Worm (Caenorhabditis elegans): ENCODE measurements around the gene F56F11.2.
A peak's percentile ranks its signal among the peaks of the same experiment; 100 is the strongest.

F56F11.2 gene

DNA sequence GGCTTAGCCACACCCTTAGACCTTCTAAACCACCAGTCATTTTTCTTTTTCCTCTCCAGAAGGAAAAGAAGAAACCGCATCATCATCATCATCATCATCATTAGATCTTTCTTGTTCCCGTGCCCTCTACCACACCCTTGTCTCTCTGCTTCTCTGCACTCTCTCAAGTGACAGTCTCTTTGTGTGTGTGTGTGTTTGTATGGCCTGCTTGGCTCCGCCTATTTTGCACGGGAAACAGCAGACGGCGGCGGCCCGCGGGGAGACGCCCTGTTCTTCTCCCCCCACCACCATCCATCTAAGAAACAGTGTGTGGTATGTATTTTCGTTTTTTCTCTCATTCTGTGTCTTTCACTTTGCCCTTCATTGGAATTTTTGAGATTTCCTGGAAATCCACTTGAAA is 10.3 kb upstream of the F56F11.2 start:
- no peak for TF ChIP-seq gei-8 (GFP tag; optimal IDR thresholded peaks at IDR 0.05)
- TF ChIP-seq F26F4.8 (GFP tag; conservative IDR thresholded peaks at IDR 0.05) = no peak
- TF ChIP-seq skn-1 (tag; optimal IDR thresholded peaks at IDR 0.05) = no peak
- TF ChIP-seq F10B5.3 (tag; optimal IDR thresholded peaks at IDR 0.05) = no peak
- TF ChIP-seq nhr-42 (GFP tag; IDR thresholded peaks at IDR 0.05) = no peak
- no peak for TF ChIP-seq ZK546.5 (tag; optimal IDR thresholded peaks at IDR 0.05)
- no peak for TF ChIP-seq unc-62 (GFP tag; optimal IDR thresholded peaks at IDR 0.05 in 1 of 2)
- TF ChIP-seq unc-62 (tag; optimal IDR thresholded peaks at IDR 0.05) = no peak
- TF ChIP-seq nhr-6 (tag; optimal IDR thresholded peaks at IDR 0.05) = peak; percentile 31
- no peak for TF ChIP-seq jun-1 (tag; optimal IDR thresholded peaks at IDR 0.05)
- TF ChIP-seq dpl-1 (GFP tag; optimal IDR thresholded peaks at IDR 0.05) = peak; percentile 13
- TF ChIP-seq fos-1 (tag; optimal IDR thresholded peaks at IDR 0.05) = no peak
- no peak for TF ChIP-seq dmd-9 (GFP tag; IDR thresholded peaks at IDR 0.05)
- TF ChIP-seq lin-39 (tag; optimal IDR thresholded peaks at IDR 0.05) = no peak
- TF ChIP-seq mxl-2 (GFP tag; conservative IDR thresholded peaks at IDR 0.05) = no peak
- no peak for TF ChIP-seq mdt-29 (GFP tag; IDR thresholded peaks at IDR 0.05)
- TF ChIP-seq aly-2 (tag; optimal IDR thresholded peaks at IDR 0.05) = no peak
- TF ChIP-seq ceh-28 (tag; optimal IDR thresholded peaks at IDR 0.05) = no peak
- TF ChIP-seq tra-1 (GFP tag; IDR thresholded peaks at IDR 0.05) = peak; percentile 71
- TF ChIP-seq daf-16 (GFP tag; optimal IDR thresholded peaks at IDR 0.05) = no peak
- TF ChIP-seq daf-16 (tag; optimal IDR thresholded peaks at IDR 0.05) = peak; percentile 49
- peak; percentile 80 for TF ChIP-seq dmd-6 (GFP tag; IDR thresholded peaks at IDR 0.05)
- no peak for TF ChIP-seq hif-1 (tag; optimal IDR thresholded peaks at IDR 0.05)
- peak; percentile 38 for TF ChIP-seq nhr-25 (tag; optimal IDR thresholded peaks at IDR 0.05; ENCODE audit: borderline replicate concordance, insufficient read depth)
- TF ChIP-seq mxl-3 (GFP tag; optimal IDR thresholded peaks at IDR 0.05) = peak; percentile 89
- no peak for TF ChIP-seq egl-43 (GFP tag; IDR thresholded peaks at IDR 0.05)
- no peak for TF ChIP-seq lir-3 (tag; optimal IDR thresholded peaks at IDR 0.05)
- no peak for TF ChIP-seq lin-29 (GFP tag; IDR thresholded peaks at IDR 0.05)
- no peak for TF ChIP-seq ceh-32 (tag; optimal IDR thresholded peaks at IDR 0.05; ENCODE audit: poor library complexity)
- TF ChIP-seq nhr-77 (tag; optimal IDR thresholded peaks at IDR 0.05) = peak; percentile 71
- no peak for TF ChIP-seq daf-12 (tag; optimal IDR thresholded peaks at IDR 0.05)
- no peak for TF ChIP-seq zfp-3 (GFP tag; conservative IDR thresholded peaks at IDR 0.05)
- no peak for TF ChIP-seq ceh-62 (tag; optimal IDR thresholded peaks at IDR 0.05)
- no peak for TF ChIP-seq ces-1 (GFP tag; optimal IDR thresholded peaks at IDR 0.05)
- TF ChIP-seq php-3 (GFP tag; IDR thresholded peaks at IDR 0.05) = peak; percentile 55; the same call in 1 of the 2 replicates
- no peak for TF ChIP-seq F44E2.7 (GFP tag; IDR thresholded peaks at IDR 0.05)
- peak; percentile 77 for TF ChIP-seq nhr-48 (tag; optimal IDR thresholded peaks at IDR 0.05)
- TF ChIP-seq ceh-20 (GFP tag; IDR thresholded peaks at IDR 0.05) = peak; percentile 9; the same call in 1 of the 2 replicates
- TF ChIP-seq egl-27 (tag; optimal IDR thresholded peaks at IDR 0.05) = no peak
- no peak for TF ChIP-seq dmd-8 (GFP tag; IDR thresholded peaks at IDR 0.05)
- peak; percentile 98 for TF ChIP-seq nhr-28 (tag; optimal IDR thresholded peaks at IDR 0.05)
- no peak for TF ChIP-seq unc-39 (tag; optimal IDR thresholded peaks at IDR 0.05)
- TF ChIP-seq D1046.2 (GFP tag; IDR thresholded peaks at IDR 0.05) = no peak
- peak; percentile 15 for TF ChIP-seq pqm-1 (tag; optimal IDR thresholded peaks at IDR 0.05)
- peak; percentile 75 for TF ChIP-seq dve-1 (tag; optimal IDR thresholded peaks at IDR 0.05; ENCODE audit: insufficient read depth)
- TF ChIP-seq arid-1 (GFP tag; conservative IDR thresholded peaks at IDR 0.05) = no peak
- TF ChIP-seq cey-2 (tag; optimal IDR thresholded peaks at IDR 0.05; ENCODE audit: borderline replicate concordance, insufficient read depth) = peak; percentile 76
- TF ChIP-seq T20F7.1 (GFP tag; optimal IDR thresholded peaks at IDR 0.05) = no peak
- no peak for TF ChIP-seq ceh-82 (tag; optimal IDR thresholded peaks at IDR 0.05)
- peak; percentile 33 for TF ChIP-seq nhr-102 (tag; optimal IDR thresholded peaks at IDR 0.05)
- peak; percentile 62 for TF ChIP-seq mes-2 (tag; optimal IDR thresholded peaks at IDR 0.05; ENCODE audit: poor library complexity, severe bottlenecking)
- TF ChIP-seq ZK337.2 (GFP tag; IDR thresholded peaks at IDR 0.05) = no peak

All from whole organism, L4 larva.